Worm (Caenorhabditis elegans): ENCODE results near the gene sdz-8.

Gene sdz-8

ce11 chrV:11552379-11552778 lies 36.4 kb upstream of the sdz-8 start, which contains the start of gene srx-85:
Gene srx-85 (plus strand): TSS chrV:11552679.
- TF ChIP-seq ceh-18 (tag; optimal IDR thresholded peaks at IDR 0.05) (no peak), ceh-9 (tag; optimal IDR thresholded peaks at IDR 0.05) (no peak), nhr-232 (tag; optimal IDR thresholded peaks at IDR 0.05) (no peak), ceh-45 (GFP tag; IDR thresholded peaks at IDR 0.05) (no peak), lim-6 (tag; optimal IDR thresholded peaks at IDR 0.05) (no peak), ztf-16 (tag; optimal IDR thresholded peaks at IDR 0.05) (no peak), ahr-1 (tag; optimal IDR thresholded peaks at IDR 0.05) (no peak), pax-1 (tag; optimal IDR thresholded peaks at IDR 0.05) (no peak), unc-42 (tag; optimal IDR thresholded peaks at IDR 0.05) (no peak), ceh-30 (tag; optimal IDR thresholded peaks at IDR 0.05) (no peak), pha-2 (tag; optimal IDR thresholded peaks at IDR 0.05) (no peak), gmeb-2 (tag; optimal IDR thresholded peaks at IDR 0.05) (no peak), tbx-7 (tag; optimal IDR thresholded peaks at IDR 0.05) (no peak), ama-1 (optimal IDR thresholded peaks at IDR 0.05) (no peak), unc-3 (GFP tag; conservative IDR thresholded peaks at IDR 0.05) (no peak), unc-3 (tag; optimal IDR thresholded peaks at IDR 0.05) (no peak), hlh-15 (tag; optimal IDR thresholded peaks at IDR 0.05) (no peak), lin-11 (tag; optimal IDR thresholded peaks at IDR 0.05) (no peak), mec-3 (tag; optimal IDR thresholded peaks at IDR 0.05; ENCODE audit: borderline replicate concordance) (no peak), fax-1 (tag; optimal IDR thresholded peaks at IDR 0.05) (no peak), pros-1 (tag; optimal IDR thresholded peaks at IDR 0.05) (no peak)

- TF ChIP-seq ceh-19 (GFP tag; optimal IDR thresholded peaks at IDR 0.05): peak; percentile 39
- no peak for TF ChIP-seq C38D4.7 (GFP tag; optimal IDR thresholded peaks at IDR 0.05)
- TF ChIP-seq nfya-1 (tag; optimal IDR thresholded peaks at IDR 0.05): peak; percentile 58
- peak; percentile 12 for TF ChIP-seq hlh-8 (tag; optimal IDR thresholded peaks at IDR 0.05)
- TF ChIP-seq tbx-2 (tag; optimal IDR thresholded peaks at IDR 0.05): peak; percentile 51
- TF ChIP-seq elt-2 (tag; optimal IDR thresholded peaks at IDR 0.05): peak; percentile 71
- no peak for TF ChIP-seq pha-4 (tag; optimal IDR thresholded peaks at IDR 0.05)
- TF ChIP-seq ceh-31 (tag; optimal IDR thresholded peaks at IDR 0.05): peak; percentile 33
- TF ChIP-seq ceh-34 (tag; optimal IDR thresholded peaks at IDR 0.05): peak; percentile 42
- no peak for TF ChIP-seq ama-1 (optimal IDR thresholded peaks at IDR 0.05)
- peak; percentile 36 for TF ChIP-seq dve-1 (tag; optimal IDR thresholded peaks at IDR 0.05)
- peak; percentile 3 for TF ChIP-seq ceh-14 (tag; optimal IDR thresholded peaks at IDR 0.05)
- TF ChIP-seq mec-3 (tag; optimal IDR thresholded peaks at IDR 0.05; ENCODE audit: borderline replicate concordance): no peak
- TF ChIP-seq hlh-30 (tag; optimal IDR thresholded peaks at IDR 0.05; ENCODE audit: insufficient read depth): peak; percentile 95
- peak; percentile 51 for TF ChIP-seq unc-55 (GFP tag; optimal IDR thresholded peaks at IDR 0.05)
Measured at ce11 chrV:11548914-11549406, 33.0 kb upstream of the sdz-8 start, which contains the start of the genes F38B7.17 and F38B7.3. Gene F38B7.17 (minus strand): TSS chrV:11548964. Gene F38B7.3 (plus strand): TSS chrV:11549107.

- TF ChIP-seq F13H6.1 (tag; optimal IDR thresholded peaks at IDR 0.05): no peak
- TF ChIP-seq unc-55 (GFP tag; optimal IDR thresholded peaks at IDR 0.05): no peak
- TF ChIP-seq ceh-19 (GFP tag; optimal IDR thresholded peaks at IDR 0.05): no peak
- TF ChIP-seq madf-2 (tag; optimal IDR thresholded peaks at IDR 0.05): no peak
- no peak for TF ChIP-seq ceh-24 (tag; optimal IDR thresholded peaks at IDR 0.05)
- no peak for TF ChIP-seq tbx-7 (tag; optimal IDR thresholded peaks at IDR 0.05)
- no peak for TF ChIP-seq K09A11.1 (tag; optimal IDR thresholded peaks at IDR 0.05; ENCODE audit: insufficient read depth)
- no peak for TF ChIP-seq ceh-9 (tag; optimal IDR thresholded peaks at IDR 0.05)
- no peak for TF ChIP-seq pha-2 (tag; optimal IDR thresholded peaks at IDR 0.05)
- no peak for TF ChIP-seq che-1 (tag; optimal IDR thresholded peaks at IDR 0.05)
- TF ChIP-seq sox-4 (tag; optimal IDR thresholded peaks at IDR 0.05): no peak
Measured at ce11 chrV:11546795-11547194, 30.8 kb upstream of the sdz-8 start, which contains the start of gene F38B7.11. Gene F38B7.11 (plus strand): TSS chrV:11547095.
